Fruit fly (Drosophila melanogaster): Measurements from ENCODE around the gene Ssadh.

The Ssadh gene

DNA sequence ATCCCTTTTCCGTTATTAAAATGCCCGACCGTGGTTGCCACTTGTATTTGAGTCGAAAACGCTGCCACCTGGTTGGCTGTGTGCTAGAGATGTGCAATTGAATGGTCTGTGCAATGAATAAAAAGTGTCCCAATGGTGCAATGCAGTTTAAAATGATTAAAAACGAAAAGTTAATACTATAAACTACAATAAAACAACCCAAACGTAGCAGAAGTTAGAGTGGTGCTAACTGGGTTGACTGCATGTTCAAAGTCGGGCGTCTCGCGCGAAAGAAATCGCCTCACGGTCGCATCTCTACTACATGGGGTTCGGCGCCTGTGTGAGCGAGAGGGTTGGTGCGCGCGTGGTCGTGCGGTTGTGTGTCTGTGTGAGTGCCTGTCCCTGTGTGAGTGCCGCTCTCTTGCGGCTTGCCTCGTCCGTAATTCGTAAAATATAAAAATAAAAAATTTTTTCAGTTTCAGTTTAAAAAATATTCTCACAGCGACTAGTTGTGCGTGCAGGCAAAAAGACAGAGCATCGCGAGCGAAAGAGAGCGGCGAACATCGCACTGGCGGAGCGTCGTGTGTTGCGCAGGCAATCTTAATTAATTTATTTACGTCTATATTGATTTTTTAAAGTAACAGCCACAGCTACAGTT is 20.3 kb upstream of the Ssadh start:
- TF ChIP-seq dsf (GFP tag; optimal IDR thresholded peaks at IDR 0.05; ENCODE audit: borderline replicate concordance) (peak; percentile 52), brk (GFP tag; optimal IDR thresholded peaks at IDR 0.05) (no peak), jim (GFP tag; optimal IDR thresholded peaks at IDR 0.05) (peak; percentile 54), CG32264 (GFP tag; optimal IDR thresholded peaks at IDR 0.05) (peak; percentile 83), HLH106 (tag; optimal IDR thresholded peaks at IDR 0.05) (peak; percentile 93), Jra (GFP tag; optimal IDR thresholded peaks at IDR 0.05) (peak; percentile 92), usp (GFP tag; optimal IDR thresholded peaks at IDR 0.05) (no peak), OdsH (GFP tag; optimal IDR thresholded peaks at IDR 0.05) (peak; percentile 89), pan (optimal IDR thresholded peaks at IDR 0.05) (no peak), psq (GFP tag; optimal IDR thresholded peaks at IDR 0.05) (peak; percentile 90), Myc (optimal IDR thresholded peaks at IDR 0.05) (peak; percentile 67), dmrt93B (GFP tag; optimal IDR thresholded peaks at IDR 0.05) (peak; percentile 90), lola (GFP tag; optimal IDR thresholded peaks at IDR 0.05) (no peak), GATAd (GFP tag; optimal IDR thresholded peaks at IDR 0.05) (peak; percentile 74), foxo (GFP tag; optimal IDR thresholded peaks at IDR 0.05) (peak in 1 of 2 experiments; percentile 96), Rel (GFP tag; optimal IDR thresholded peaks at IDR 0.05) (no peak), Rel (tag; optimal IDR thresholded peaks at IDR 0.05) (peak; percentile 85), ey (GFP tag; optimal IDR thresholded peaks at IDR 0.05) (peak; percentile 93), sv (GFP tag; optimal IDR thresholded peaks at IDR 0.05) (peak; percentile 87), Dfd (GFP tag; optimal IDR thresholded peaks at IDR 0.05) (no peak), sage (GFP tag; optimal IDR thresholded peaks at IDR 0.05) (no peak), Hnf4 (GFP tag; optimal IDR thresholded peaks at IDR 0.05) (peak; percentile 91), fru (GFP tag; optimal IDR thresholded peaks at IDR 0.05) (peak; percentile 94), Dif (GFP tag; optimal IDR thresholded peaks at IDR 0.05; ENCODE audit: partially characterized antibody) (peak; percentile 46), Hr83 (GFP tag; optimal IDR thresholded peaks at IDR 0.05; ENCODE audit: poor library complexity, severe bottlenecking) (peak; percentile 40), CG9705 (GFP tag; optimal IDR thresholded peaks at IDR 0.05) (peak; percentile 87), Vsx2 (GFP tag; optimal IDR thresholded peaks at IDR 0.05; ENCODE audit: partially characterized antibody) (peak; percentile 71), br (GFP tag; optimal IDR thresholded peaks at IDR 0.05) (peak; percentile 94), rgr (GFP tag; optimal IDR thresholded peaks at IDR 0.05) (peak; percentile 91), woc (GFP tag; optimal IDR thresholded peaks at IDR 0.05) (peak; percentile 97), CrebA (GFP tag; optimal IDR thresholded peaks at IDR 0.05; ENCODE audit: borderline replicate concordance) (peak; percentile 25), h (GFP tag; optimal IDR thresholded peaks at IDR 0.05) (peak; percentile 96), dl (GFP tag; optimal IDR thresholded peaks at IDR 0.05; ENCODE audit: insufficient read depth in 1 of 2, partially characterized antibody in 2 of 2) (peak in 1 of 2 experiments; percentile 9), tai (GFP tag; optimal IDR thresholded peaks at IDR 0.05) (peak; percentile 92), Abd-B (GFP tag; optimal IDR thresholded peaks at IDR 0.05) (no peak), N (GFP tag; optimal IDR thresholded peaks at IDR 0.05) (peak; percentile 56), Hr78 (GFP tag; optimal IDR thresholded peaks at IDR 0.05) (no peak), Mio (GFP tag; optimal IDR thresholded peaks at IDR 0.05) (peak; percentile 67), Sp1 (GFP tag; optimal IDR thresholded peaks at IDR 0.05) (peak; percentile 85)

DNA sequence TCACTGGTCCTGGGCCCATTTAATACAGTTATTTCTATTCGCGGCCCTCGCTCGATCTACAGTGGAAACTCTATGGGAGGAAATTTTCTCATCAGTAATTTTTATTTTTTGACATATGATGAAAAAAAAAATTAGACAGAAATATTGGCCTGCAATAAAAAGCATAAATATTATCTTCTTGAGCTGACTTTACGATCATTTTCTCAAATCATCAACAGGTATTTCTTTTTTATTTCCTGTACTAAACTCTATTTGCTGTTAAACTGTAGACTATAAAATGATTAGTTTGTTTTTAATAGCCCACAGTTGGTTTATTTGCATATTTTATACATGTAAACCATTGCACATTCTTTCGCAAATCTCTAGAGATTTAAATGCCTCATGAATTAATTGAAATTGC is 17.4 kb upstream of the Ssadh start:
- no peak for TF ChIP-seq HLH106 (tag; optimal IDR thresholded peaks at IDR 0.05)
- TF ChIP-seq Myc (optimal IDR thresholded peaks at IDR 0.05), result no peak
- no peak for TF ChIP-seq Hr78 (GFP tag; optimal IDR thresholded peaks at IDR 0.05)
- TF ChIP-seq woc (GFP tag; optimal IDR thresholded peaks at IDR 0.05), result no peak
- no peak for TF ChIP-seq GATAd (GFP tag; optimal IDR thresholded peaks at IDR 0.05)
- no peak for TF ChIP-seq Hnf4 (GFP tag; optimal IDR thresholded peaks at IDR 0.05)
- no peak for TF ChIP-seq CG9705 (GFP tag; optimal IDR thresholded peaks at IDR 0.05)
- TF ChIP-seq h (GFP tag; optimal IDR thresholded peaks at IDR 0.05), result no peak
- TF ChIP-seq jim (GFP tag; optimal IDR thresholded peaks at IDR 0.05), result no peak
- no peak for TF ChIP-seq CG32264 (GFP tag; optimal IDR thresholded peaks at IDR 0.05)
- no peak for TF ChIP-seq dmrt93B (GFP tag; optimal IDR thresholded peaks at IDR 0.05)
- no peak for TF ChIP-seq br (GFP tag; optimal IDR thresholded peaks at IDR 0.05)
- TF ChIP-seq dl (GFP tag; optimal IDR thresholded peaks at IDR 0.05; ENCODE audit: insufficient read depth in 1 of 2, partially characterized antibody in 2 of 2), result no peak
- TF ChIP-seq N (GFP tag; optimal IDR thresholded peaks at IDR 0.05), result no peak
- no peak for TF ChIP-seq Mio (GFP tag; optimal IDR thresholded peaks at IDR 0.05)
- no peak for TF ChIP-seq sage (GFP tag; optimal IDR thresholded peaks at IDR 0.05)
- TF ChIP-seq foxo (GFP tag; optimal IDR thresholded peaks at IDR 0.05), result no peak

Measured in whole organism, wandering third instar larva.